Worm (Caenorhabditis elegans): ENCODE data around the gene Y46G5A.23.

Y46G5A.23 gene

ce11 chrII:12795188-12795587 is 33.6 kb downstream of the Y46G5A.23 start (continued):
- TF ChIP-seq ceh-32 (tag; optimal IDR thresholded peaks at IDR 0.05; ENCODE audit: poor library complexity) (no peak), spr-3 (GFP tag; optimal IDR thresholded peaks at IDR 0.05) (no peak), saeg-2 (GFP tag; IDR thresholded peaks at IDR 0.05) (0 out of 2 replicates have a peak, but pooled peaks have one; percentile 31)

- TF ChIP-seq php-3 (GFP tag; IDR thresholded peaks at IDR 0.05) (no peak), nhr-25 (tag; optimal IDR thresholded peaks at IDR 0.05; ENCODE audit: borderline replicate concordance, insufficient read depth) (no peak), egl-27 (tag; optimal IDR thresholded peaks at IDR 0.05) (no peak), ceh-32 (tag; optimal IDR thresholded peaks at IDR 0.05; ENCODE audit: poor library complexity) (no peak), ztf-7 (tag; optimal IDR thresholded peaks at IDR 0.05) (no peak), F26F4.8 (GFP tag; conservative IDR thresholded peaks at IDR 0.05) (no peak), nhr-11 (tag; optimal IDR thresholded peaks at IDR 0.05) (no peak)
Measured at ce11 chrII:12790392-12790791, 38.4 kb downstream of the Y46G5A.23 start.

ce11 chrII:12789497-12789896 is 39.3 kb downstream of the Y46G5A.23 start:
- TF ChIP-seq snpc-4 (tag; optimal IDR thresholded peaks at IDR 0.05) (no peak), nhr-111 (GFP tag; optimal IDR thresholded peaks at IDR 0.05) (no peak), egl-43 (GFP tag; IDR thresholded peaks at IDR 0.05) (peak; percentile 27; the same call in 1 of the 2 replicates), nhr-76 (tag; optimal IDR thresholded peaks at IDR 0.05) (no peak), T26A8.4 (GFP tag; IDR thresholded peaks at IDR 0.05) (peak; percentile 35; the same call in 1 of the 2 replicates), aha-1 (tag) (peak; percentile 12)

- TF ChIP-seq aha-1 (tag) (no peak), nhr-25 (tag; optimal IDR thresholded peaks at IDR 0.05; ENCODE audit: borderline replicate concordance, insufficient read depth) (no peak), nhr-42 (GFP tag; IDR thresholded peaks at IDR 0.05) (peak; percentile 75; the same call in 1 of the 2 replicates), nhr-10 (tag; optimal IDR thresholded peaks at IDR 0.05) (peak; percentile 20), T26A8.4 (GFP tag; IDR thresholded peaks at IDR 0.05) (peak; percentile 77), ctbp-1 (GFP tag; IDR thresholded peaks at IDR 0.05) (0 out of 2 replicates have a peak, but pooled peaks have one; percentile 16), saeg-2 (GFP tag; IDR thresholded peaks at IDR 0.05) (no peak), ama-1 (optimal IDR thresholded peaks at IDR 0.05) (peak; percentile 59), lin-15B (tag; optimal IDR thresholded peaks at IDR 0.05) (no peak), hlh-11 (tag; optimal IDR thresholded peaks at IDR 0.05) (peak; percentile 36), snpc-1.2 (GFP tag; IDR thresholded peaks at IDR 0.05) (peak; percentile 56; the same call in 1 of the 2 replicates), dpl-1 (GFP tag; optimal IDR thresholded peaks at IDR 0.05) (no peak), mep-1 (tag; optimal IDR thresholded peaks at IDR 0.05) (peak; percentile 76), F37D6.2 (tag; optimal IDR thresholded peaks at IDR 0.05) (no peak), lin-38 (GFP tag; IDR thresholded peaks at IDR 0.05) (peak; percentile 76), php-3 (GFP tag; IDR thresholded peaks at IDR 0.05) (0 out of 2 replicates have a peak, but pooled peaks have one; percentile 28), Y48G9A.11 (GFP tag; IDR thresholded peaks at IDR 0.05) (peak; percentile 41; the same call in 1 of the 2 replicates), zip-11 (GFP tag; IDR thresholded peaks at IDR 0.05) (no peak), dve-1 (tag; optimal IDR thresholded peaks at IDR 0.05; ENCODE audit: insufficient read depth) (peak; percentile 41), spr-3 (GFP tag; optimal IDR thresholded peaks at IDR 0.05) (peak; percentile 57), nhr-102 (tag; optimal IDR thresholded peaks at IDR 0.05) (peak; percentile 53), Y105C5A.15 (GFP tag; IDR thresholded peaks at IDR 0.05) (0 out of 2 replicates have a peak, but pooled peaks have one; percentile 25), pha-4 (GFP tag; IDR thresholded peaks at IDR 0.05) (0 out of 2 replicates have a peak, but pooled peaks have one; percentile 7), pha-4 (tag; optimal IDR thresholded peaks at IDR 0.05) (no peak), D1046.2 (GFP tag; IDR thresholded peaks at IDR 0.05) (no peak), spr-1 (tag; optimal IDR thresholded peaks at IDR 0.05) (peak; percentile 71), nhr-48 (tag; optimal IDR thresholded peaks at IDR 0.05) (peak; percentile 42), gei-8 (GFP tag; optimal IDR thresholded peaks at IDR 0.05) (peak; percentile 47)
Measured at ce11 chrII:12787831-12788248, 40.9 kb downstream of the Y46G5A.23 start, which contains the start of gene alkb-7. Gene alkb-7 (minus strand): TSS chrII:12788153.

Data from whole organism, L4 larva.